Worm (Caenorhabditis elegans) whole organism, L3 larva: Measurements from ENCODE around the gene Y46G5A.20.

Experiments
- ZK546.5 ChIP-seq: sonication (generic microtip); optimal IDR thresholded peaks from 2 replicates; lab custom pipeline; 2017; ENCODE audit warnings: missing biosample characterization, missing genetic modification characterization
- aly-2 ChIP-seq: fragments of 150-350 bp; optimal IDR thresholded peaks from 2 replicates; lab custom pipeline; 2014; ENCODE audit warnings: missing biosample characterization, missing genetic modification characterization
- ama-1 ChIP-seq: fragments of 150-350 bp; optimal IDR thresholded peaks from 2 replicates; lab custom pipeline; 2018
- ceh-28 ChIP-seq: fragments of 150-350 bp; optimal IDR thresholded peaks from 2 replicates; lab custom pipeline; 2014; ENCODE audit warnings: missing biosample characterization, missing genetic modification reagents, missing genetic modification characterization
- ceh-82 ChIP-seq: fragments of 150-350 bp; optimal IDR thresholded peaks from 2 replicates; lab custom pipeline; 2014; ENCODE audit warnings: missing biosample characterization, missing genetic modification characterization
- ceh-9 ChIP-seq: sonication (generic microtip); optimal IDR thresholded peaks from 2 replicates; lab custom pipeline; 2018; ENCODE audit warnings: missing biosample characterization, missing genetic modification characterization
- daf-12 ChIP-seq: fragments of 150-350 bp; optimal IDR thresholded peaks from 2 replicates; lab custom pipeline; 2014; ENCODE audit warnings: missing biosample characterization, missing genetic modification reagents, missing genetic modification characterization
- egl-27 ChIP-seq: sonication (generic microtip); optimal IDR thresholded peaks from 4 replicates; lab custom pipeline; 2017; ENCODE audit warnings: missing biosample characterization, missing genetic modification reagents, missing genetic modification characterization
- elt-1 ChIP-seq: fragments of 150-350 bp; optimal IDR thresholded peaks from 2 replicates; lab custom pipeline; 2014; ENCODE audit warnings: missing biosample characterization, missing genetic modification characterization
- elt-2 ChIP-seq: sonication (generic microtip); optimal IDR thresholded peaks from 2 replicates; lab custom pipeline; 2016; ENCODE audit warnings: missing genetic modification reagents, mild to moderate bottlenecking, missing genetic modification characterization, missing compliant biosample characterization
- fkh-10 ChIP-seq: sonication (generic microtip); optimal IDR thresholded peaks from 2 replicates; lab custom pipeline; 2017; ENCODE audit warnings: missing biosample characterization, missing genetic modification reagents, missing genetic modification characterization
- fos-1 ChIP-seq: fragments of 150-350 bp; optimal IDR thresholded peaks from 2 replicates; lab custom pipeline; 2014; ENCODE audit warnings: missing biosample characterization, missing genetic modification characterization
- hmg-11 ChIP-seq: sonication (generic microtip); optimal IDR thresholded peaks from 2 replicates; lab custom pipeline; 2016; ENCODE audit warnings: missing genetic modification characterization, missing compliant biosample characterization
- jun-1 ChIP-seq: fragments of 150-350 bp; optimal IDR thresholded peaks from 2 replicates; lab custom pipeline; 2014; ENCODE audit warnings: missing biosample characterization, missing genetic modification reagents, missing genetic modification characterization
- lin-15B ChIP-seq: fragments of 150-350 bp; optimal IDR thresholded peaks from 2 replicates; lab custom pipeline; 2014; ENCODE audit warnings: missing biosample characterization, missing genetic modification characterization
- lin-39 ChIP-seq: fragments of 150-350 bp; optimal IDR thresholded peaks from 2 replicates; lab custom pipeline; 2018; ENCODE audit warnings: missing biosample characterization, missing genetic modification reagents, missing genetic modification characterization
- lsy-12 ChIP-seq: sonication (generic microtip); optimal IDR thresholded peaks from 2 replicates; lab custom pipeline; 2016; ENCODE audit warnings: mild to moderate bottlenecking, missing genetic modification characterization, missing compliant biosample characterization
- mdl-1 ChIP-seq: fragments of 150-350 bp; optimal IDR thresholded peaks from 2 replicates; lab custom pipeline; 2014; ENCODE audit warnings: missing biosample characterization, missing genetic modification characterization
- nfya-1 ChIP-seq: sonication (generic microtip); optimal IDR thresholded peaks from 2 replicates; lab custom pipeline; 2017; ENCODE audit warnings: missing genetic modification characterization, mild to moderate bottlenecking, missing compliant biosample characterization, antibody characterized with exemption, moderate library complexity; ENCODE audit not compliant: insufficient read depth
- nhr-12 ChIP-seq: fragments of 150-350 bp; optimal IDR thresholded peaks from 2 replicates; lab custom pipeline; 2014; ENCODE audit warnings: missing biosample characterization, missing genetic modification characterization
- nhr-23 ChIP-seq: fragments of 150-350 bp; optimal IDR thresholded peaks from 2 replicates; lab custom pipeline; 2014; ENCODE audit warnings: missing biosample characterization, missing genetic modification reagents, missing genetic modification characterization
- nhr-237 ChIP-seq: fragments of 150-350 bp; optimal IDR thresholded peaks from 2 replicates; lab custom pipeline; 2014; ENCODE audit warnings: missing biosample characterization, missing genetic modification characterization
- nhr-25 ChIP-seq: sonication (generic microtip); optimal IDR thresholded peaks from 2 replicates; lab custom pipeline; 2017; ENCODE audit warnings: missing biosample characterization, missing genetic modification characterization
- nhr-28 ChIP-seq: fragments of 150-350 bp; optimal IDR thresholded peaks from 2 replicates; lab custom pipeline; 2014; ENCODE audit warnings: missing biosample characterization, missing genetic modification characterization
- nhr-43 ChIP-seq: sonication (generic microtip); optimal IDR thresholded peaks from 2 replicates; lab custom pipeline; 2016; ENCODE audit warnings: mild to moderate bottlenecking, missing genetic modification characterization, missing compliant biosample characterization; ENCODE audit not compliant: poor library complexity, severe bottlenecking
- pha-4 ChIP-seq: fragments of 150-350 bp; optimal IDR thresholded peaks from 2 replicates; lab custom pipeline; 2014; ENCODE audit warnings: missing biosample characterization, missing genetic modification reagents, missing genetic modification characterization
- pqm-1 ChIP-seq: fragments of 150-350 bp; optimal IDR thresholded peaks from 2 replicates; lab custom pipeline; 2017; ENCODE audit warnings: missing biosample characterization, missing genetic modification characterization, inconsistent platforms
- sea-2 ChIP-seq: fragments of 150-350 bp; sonication (generic microtip); optimal IDR thresholded peaks from 4 replicates; lab custom pipeline; 2014; ENCODE audit warnings: missing biosample characterization, missing genetic modification reagents, missing genetic modification characterization
- tbx-2 ChIP-seq: sonication (generic microtip); optimal IDR thresholded peaks from 2 replicates; lab custom pipeline; 2016; ENCODE audit warnings: mild to moderate bottlenecking, missing genetic modification characterization, missing compliant biosample characterization
- unc-62 ChIP-seq: fragments of 150-350 bp; sonication (generic microtip); optimal IDR thresholded peaks from 4 replicates; lab custom pipeline; 2014; ENCODE audit warnings: missing biosample characterization, missing genetic modification reagents, missing genetic modification characterization
- zag-1 ChIP-seq: fragments of 150-350 bp; optimal IDR thresholded peaks from 2 replicates; lab custom pipeline; 2014; ENCODE audit warnings: missing biosample characterization, missing genetic modification characterization
- ztf-11 ChIP-seq: fragments of 150-350 bp; optimal IDR thresholded peaks from 2 replicates; lab custom pipeline; 2014; ENCODE audit warnings: missing biosample characterization, missing genetic modification characterization

Y46G5A.20 gene

DNA sequence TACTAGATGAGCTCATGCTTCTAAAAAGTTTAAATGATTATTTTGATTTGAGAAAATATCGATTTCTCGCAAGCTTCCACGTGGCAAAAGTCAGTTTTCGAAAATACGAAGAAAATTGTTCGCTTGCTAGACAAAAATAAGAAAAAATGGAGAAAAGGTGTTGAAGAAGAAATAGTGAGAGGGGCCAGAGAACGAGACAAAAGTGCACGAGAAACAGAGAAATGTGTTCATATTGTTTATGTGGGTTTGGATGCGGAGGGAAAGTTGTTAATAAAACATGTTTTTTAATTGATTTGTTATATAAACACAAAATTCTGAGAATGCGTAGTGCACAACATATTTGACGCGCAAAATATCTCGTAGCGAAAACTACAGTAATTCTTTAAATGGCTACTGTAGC is 25.4 kb upstream of the Y46G5A.20 start, which contains the start of gene Y46G5A.15:
Gene Y46G5A.15, minus strand, starts transcription at position 26 of the 400 bp plus-strand sequence.
- peak; percentile 31 for TF ChIP-seq pha-4
- no peak for TF ChIP-seq mdl-1 (tag; lab: Kevin White, UChicago)
- TF ChIP-seq nhr-43 = no peak
- TF ChIP-seq tbx-2 (tag; lab: Kevin White, UChicago) = no peak
- no peak for TF ChIP-seq ceh-82
- TF ChIP-seq ZK546.5 = no peak
- TF ChIP-seq nhr-237 (tag; lab: Kevin White, UChicago) = no peak

- TF ChIP-seq pha-4 = no peak
- TF ChIP-seq ceh-28 (tag; lab: Kevin White, UChicago) = no peak
- no peak for TF ChIP-seq nhr-28 (tag; lab: Kevin White, UChicago)
- TF ChIP-seq unc-62 (GFP tag; lab: Kevin White, UChicago) = no peak
- peak; percentile 21 for TF ChIP-seq aly-2
- TF ChIP-seq fos-1 = no peak
- no peak for TF ChIP-seq nhr-25 (tag; lab: Kevin White, UChicago)
- no peak for TF ChIP-seq jun-1 (tag; lab: Kevin White, UChicago)
- no peak for TF ChIP-seq mdl-1 (tag; lab: Kevin White, UChicago)
- TF ChIP-seq lsy-12 (tag; lab: Kevin White, UChicago) = peak; percentile 35
- TF ChIP-seq lin-39 (tag; lab: Kevin White, UChicago) = no peak
- no peak for TF ChIP-seq ztf-11
- TF ChIP-seq nhr-43 = peak; percentile 70
- TF ChIP-seq ama-1 (lab: Kevin White, UChicago) = peak; percentile 33
- no peak for TF ChIP-seq ceh-9
- TF ChIP-seq daf-12 (tag; lab: Kevin White, UChicago) = no peak
- peak; percentile 39 for TF ChIP-seq elt-2
- no peak for TF ChIP-seq sea-2
- peak; percentile 21 for TF ChIP-seq nhr-23 (tag; lab: Kevin White, UChicago)
- peak; percentile 33 for TF ChIP-seq nfya-1
- TF ChIP-seq lin-15B (tag; lab: Kevin White, UChicago) = peak; percentile 13
- TF ChIP-seq zag-1 (tag; lab: Kevin White, UChicago) = no peak
These were observed 23.0 kb upstream of the Y46G5A.20 start, which contains the start of gene alkb-7 for ce11 chrII:12787831-12788248. Gene alkb-7, minus strand, starts transcription at chrII:12788153.

DNA sequence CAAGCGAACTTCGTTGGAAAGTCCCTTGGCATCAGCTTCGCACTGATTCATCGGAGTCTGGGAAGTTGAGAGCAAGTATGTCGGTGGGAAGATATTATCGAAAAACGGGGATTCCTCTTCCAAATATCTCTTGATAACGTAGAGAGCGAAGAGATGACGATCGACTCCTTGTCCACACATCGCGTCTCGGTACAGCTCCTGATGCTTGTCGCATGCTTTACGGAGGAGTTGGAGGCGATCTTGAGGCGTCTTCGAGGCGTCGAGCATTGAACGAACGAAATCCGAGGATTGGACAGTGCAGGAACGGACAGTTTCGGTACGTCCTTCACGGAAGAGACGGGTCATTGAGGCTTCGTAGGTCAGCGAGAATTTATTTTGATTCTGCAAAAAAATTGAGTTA is 21.3 kb upstream of the Y46G5A.20 start:
- TF ChIP-seq nhr-25 (tag; lab: Kevin White, UChicago) (no peak), ceh-28 (tag; lab: Kevin White, UChicago) (no peak), ztf-11 (no peak)
- TF ChIP-seq, all 47 proteins: peak for 0

ce11 chrII:12790392-12790791 is 20.4 kb upstream of the Y46G5A.20 start:
- TF ChIP-seq aly-2 (no peak), nfya-1 (peak; percentile 98)

ce11 chrII:12795188-12795587 is 15.6 kb upstream of the Y46G5A.20 start:
- TF ChIP-seq lsy-12 (tag; lab: Kevin White, UChicago) (peak; percentile 47), aly-2 (no peak), nhr-43 (peak; percentile 37), tbx-2 (tag; lab: Kevin White, UChicago) (peak; percentile 3)

DNA sequence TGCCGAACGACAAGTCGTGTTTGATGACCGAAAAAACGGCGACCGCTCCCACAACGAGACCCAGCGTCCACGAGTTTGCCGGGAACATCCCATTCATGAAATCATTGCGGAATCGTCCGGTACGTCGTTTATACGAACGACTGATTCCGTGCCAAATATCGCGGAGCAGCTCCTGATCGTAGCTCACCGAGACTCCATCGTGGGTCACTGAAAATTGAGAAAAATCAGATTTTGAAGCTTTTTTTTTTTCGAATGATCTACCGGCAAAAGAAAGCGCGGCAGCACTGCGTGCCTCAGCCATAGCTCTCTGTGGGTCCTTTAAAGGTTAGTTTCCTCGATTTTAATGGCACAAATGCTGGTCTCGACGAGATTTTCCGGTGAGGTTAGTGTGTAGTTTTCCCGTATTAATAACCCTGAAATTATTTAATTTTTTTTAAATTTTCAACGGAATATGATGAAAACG is 14.7 kb upstream of the Y46G5A.20 start, which contains the start of gene cpt-1:
Gene cpt-1, minus strand, starts transcription at position 413 of the 463 bp plus-strand sequence.
- TF ChIP-seq ama-1 (lab: Kevin White, UChicago) (peak; percentile 12), nhr-43 (peak; percentile 23), elt-2 (peak; percentile 36), hmg-11 (tag; lab: Kevin White, UChicago) (no peak)

DNA sequence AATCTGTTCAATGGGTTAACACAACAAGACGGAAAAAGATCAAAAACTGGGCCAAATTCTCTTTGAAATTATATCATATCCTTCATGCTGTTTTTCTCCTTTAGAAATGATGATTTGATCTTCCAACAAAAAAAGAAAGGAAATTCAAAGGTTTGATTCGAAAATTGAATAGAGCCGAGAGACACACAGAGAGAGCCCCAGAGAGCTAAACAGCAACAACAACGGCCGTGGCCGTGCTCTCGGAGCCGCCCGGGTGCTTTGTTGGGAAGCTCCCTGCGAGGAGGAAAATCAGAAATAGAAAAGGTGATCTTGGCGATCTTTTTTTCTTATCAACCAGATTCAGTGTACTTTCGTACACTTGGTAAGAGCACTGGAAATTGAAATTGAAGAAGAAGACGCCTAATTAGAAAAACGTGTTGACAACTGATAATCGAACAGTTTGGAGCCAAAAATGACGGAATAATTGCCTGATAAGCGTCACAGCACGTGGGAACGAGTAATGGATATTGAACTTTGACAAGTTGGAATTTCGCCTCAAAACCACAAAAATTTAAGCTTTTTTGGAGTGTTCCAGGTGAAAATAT is 13.5 kb upstream of the Y46G5A.20 start:
- peak; percentile 88 for TF ChIP-seq elt-2
- TF ChIP-seq lin-15B (tag; lab: Kevin White, UChicago) = peak; percentile 8
- TF ChIP-seq pha-4 = peak; percentile 54
- no peak for TF ChIP-seq egl-27 (tag; lab: Kevin White, UChicago)
- TF ChIP-seq hmg-11 (tag; lab: Kevin White, UChicago) = peak; percentile 9
- no peak for TF ChIP-seq nhr-12 (tag; lab: Kevin White, UChicago)
- peak; percentile 78 for TF ChIP-seq ama-1 (lab: Kevin White, UChicago)
- no peak for TF ChIP-seq elt-1
- TF ChIP-seq nhr-43 = peak; percentile 16
- TF ChIP-seq fkh-10 = peak; percentile 34
- peak; percentile 94 for TF ChIP-seq pqm-1
- peak; percentile 57 for TF ChIP-seq jun-1 (tag; lab: Kevin White, UChicago)
- peak; percentile 6 for TF ChIP-seq nfya-1
